Fruit fly (Drosophila melanogaster) whole organism, adult: ENCODE results near the gene CG15382.

ENCODE experiments used
- CG11617 ChIP-seq: fragments of 200-800 bp; sonication (Bioruptor generic); optimal IDR thresholded peaks from 2 replicates; lab custom pipeline; 2017; ENCODE audit warnings: mild to moderate bottlenecking, missing biosample characterization, missing genetic modification reagents, missing genetic modification characterization
- CG12768 ChIP-seq: fragments of 200-800 bp; sonication (Bioruptor generic); optimal IDR thresholded peaks from 2 replicates; lab custom pipeline; 2017; ENCODE audit warnings: missing biosample characterization, missing genetic modification characterization, mild to moderate bottlenecking, moderate library complexity, missing genetic modification reagents
- CG14711 ChIP-seq: fragments of 200-800 bp; sonication (Bioruptor generic); optimal IDR thresholded peaks from 2 replicates; lab custom pipeline; 2018; ENCODE audit warnings: missing biosample characterization, mild to moderate bottlenecking, missing genetic modification characterization, moderate library complexity
- CG1620 ChIP-seq: fragments of 200-800 bp; sonication (Bioruptor generic); optimal IDR thresholded peaks from 2 replicates; lab custom pipeline; 2016; ENCODE audit warnings: missing biosample characterization, missing genetic modification characterization
- CG33017 ChIP-seq: fragments of 200-800 bp; sonication (Bioruptor generic); optimal IDR thresholded peaks from 2 replicates; lab custom pipeline; 2018; ENCODE audit warnings: missing biosample characterization, mild to moderate bottlenecking, missing genetic modification characterization, moderate library complexity
- CG5204 ChIP-seq: fragments of 200-800 bp; sonication (Bioruptor generic); optimal IDR thresholded peaks from 2 replicates; lab custom pipeline; 2016; ENCODE audit warnings: missing biosample characterization, missing genetic modification characterization
- CG7045 ChIP-seq: fragments of 200-800 bp; sonication (Bioruptor generic); optimal IDR thresholded peaks from 2 replicates; lab custom pipeline; 2017; ENCODE audit warnings: missing biosample characterization, mild to moderate bottlenecking, missing genetic modification characterization
- CG7101 ChIP-seq: fragments of 200-800 bp; sonication (Bioruptor generic); optimal IDR thresholded peaks from 2 replicates; lab custom pipeline; 2018; ENCODE audit warnings: missing biosample characterization, mild to moderate bottlenecking, missing genetic modification characterization, moderate library complexity
- Clk ChIP-seq: fragments of 200-800 bp; sonication (Bioruptor generic); optimal IDR thresholded peaks from 2 replicates; lab custom pipeline; 2017; ENCODE audit warnings: missing biosample characterization, missing genetic modification characterization
- Crg-1 ChIP-seq: fragments of 200-800 bp; sonication (Bioruptor generic); optimal IDR thresholded peaks from 2 replicates; lab custom pipeline; 2016; ENCODE audit warnings: missing biosample characterization, missing genetic modification characterization
- Hr96 ChIP-seq: fragments of 200-800 bp; sonication (Bioruptor generic); optimal IDR thresholded peaks from 2 replicates; lab custom pipeline; 2016; ENCODE audit warnings: missing biosample characterization, missing genetic modification characterization
- Mnt ChIP-seq: fragments of 200-800 bp; sonication (Bioruptor generic); optimal IDR thresholded peaks from 2 replicates; lab custom pipeline; 2016; ENCODE audit warnings: missing biosample characterization, mild to moderate bottlenecking, missing genetic modification characterization
- bab1 ChIP-seq: fragments of 200-800 bp; sonication (Bioruptor generic); optimal IDR thresholded peaks from 3 replicates; lab custom pipeline; 2019; ENCODE audit warnings: missing biosample characterization, mild to moderate bottlenecking, missing genetic modification characterization, moderate library complexity
- cic ChIP-seq: fragments of 200-800 bp; sonication (Bioruptor generic); optimal IDR thresholded peaks from 2 replicates; lab custom pipeline; 2017; ENCODE audit warnings: missing biosample characterization, mild to moderate bottlenecking, missing genetic modification characterization, moderate library complexity
- cnc ChIP-seq, 2 experiments: fragments of >200 bp; optimal IDR thresholded peaks; 2 replicates each; lab custom pipeline; 2017
- kay ChIP-seq: fragments of 200-800 bp; sonication (Bioruptor generic); peaks from one replicate; lab custom pipeline; 2016; ENCODE audit warnings: missing biosample characterization, missing genetic modification characterization, borderline replicate concordance
- ovo ChIP-seq: fragments of 200-800 bp; sonication (Bioruptor generic); optimal IDR thresholded peaks from 2 replicates; lab custom pipeline; 2016; ENCODE audit warnings: missing biosample characterization, missing genetic modification characterization
- pad ChIP-seq: fragments of 200-800 bp; sonication (Bioruptor generic); optimal IDR thresholded peaks from 3 replicates; lab custom pipeline; 2017; ENCODE audit warnings: missing biosample characterization, missing genetic modification characterization, mild to moderate bottlenecking, moderate library complexity, missing genetic modification reagents
- tj ChIP-seq: fragments of 200-800 bp; sonication (Bioruptor generic); optimal IDR thresholded peaks from 3 replicates; lab custom pipeline; 2017; ENCODE audit warnings: missing biosample characterization, mild to moderate bottlenecking, missing genetic modification characterization, moderate library complexity
- toe ChIP-seq: fragments of 200-800 bp; sonication (Bioruptor generic); optimal IDR thresholded peaks from 2 replicates; lab custom pipeline; 2016; ENCODE audit warnings: missing biosample characterization, missing genetic modification characterization

Gene CG15382

DNA sequence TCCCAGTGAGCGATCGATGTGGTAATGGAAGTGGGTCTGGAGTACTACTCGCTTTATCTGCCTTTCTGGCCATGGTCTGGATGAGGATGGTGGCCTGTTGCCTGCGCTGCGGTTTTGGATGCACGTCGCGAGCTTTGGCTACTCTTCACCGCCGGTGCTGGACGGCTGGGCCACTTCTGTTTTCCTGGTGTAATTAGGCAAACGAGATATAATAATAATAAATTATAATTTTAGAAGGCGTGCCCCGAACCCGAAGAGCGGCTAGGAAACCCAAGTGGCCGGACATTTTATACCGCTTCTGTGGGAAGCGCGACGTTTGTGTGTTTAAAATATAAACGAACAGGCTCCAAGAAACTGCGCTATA is 43.9 kb downstream of the CG15382 start:
- TF ChIP-seq Hr96 (GFP tag; lab: Kevin White, UChicago), result no peak
- no peak for TF ChIP-seq Crg-1 (GFP tag; lab: Kevin White, UChicago)
- no peak for TF ChIP-seq ovo (GFP tag; lab: Kevin White, UChicago)
- TF ChIP-seq bab1 (GFP tag; lab: Kevin White, UChicago), result no peak
- no peak for TF ChIP-seq cic (GFP tag; lab: Kevin White, UChicago)
- TF ChIP-seq cnc (optimal IDR thresholded peaks at IDR 0.05; lab: Kevin White, UChicago), result no peak
- no peak for TF ChIP-seq CG5204
- no peak for TF ChIP-seq pad
- TF ChIP-seq kay, result no peak
- no peak for TF ChIP-seq CG14711 (tag; lab: Kevin White, UChicago)
- no peak for TF ChIP-seq CG33017 (tag; lab: Kevin White, UChicago)
- TF ChIP-seq tj, result no peak
- no peak for TF ChIP-seq toe (GFP tag; lab: Kevin White, UChicago)
- no peak for TF ChIP-seq CG12768 (GFP tag; lab: Kevin White, UChicago)
- no peak for TF ChIP-seq CG7045 (GFP tag; lab: Kevin White, UChicago)
- TF ChIP-seq Clk (GFP tag; lab: Kevin White, UChicago), result no peak
- no peak for TF ChIP-seq CG1620
- TF ChIP-seq CG7101, result no peak
- TF ChIP-seq CG11617, result no peak
- no peak for TF ChIP-seq Mnt (GFP tag; lab: Kevin White, UChicago)

DNA sequence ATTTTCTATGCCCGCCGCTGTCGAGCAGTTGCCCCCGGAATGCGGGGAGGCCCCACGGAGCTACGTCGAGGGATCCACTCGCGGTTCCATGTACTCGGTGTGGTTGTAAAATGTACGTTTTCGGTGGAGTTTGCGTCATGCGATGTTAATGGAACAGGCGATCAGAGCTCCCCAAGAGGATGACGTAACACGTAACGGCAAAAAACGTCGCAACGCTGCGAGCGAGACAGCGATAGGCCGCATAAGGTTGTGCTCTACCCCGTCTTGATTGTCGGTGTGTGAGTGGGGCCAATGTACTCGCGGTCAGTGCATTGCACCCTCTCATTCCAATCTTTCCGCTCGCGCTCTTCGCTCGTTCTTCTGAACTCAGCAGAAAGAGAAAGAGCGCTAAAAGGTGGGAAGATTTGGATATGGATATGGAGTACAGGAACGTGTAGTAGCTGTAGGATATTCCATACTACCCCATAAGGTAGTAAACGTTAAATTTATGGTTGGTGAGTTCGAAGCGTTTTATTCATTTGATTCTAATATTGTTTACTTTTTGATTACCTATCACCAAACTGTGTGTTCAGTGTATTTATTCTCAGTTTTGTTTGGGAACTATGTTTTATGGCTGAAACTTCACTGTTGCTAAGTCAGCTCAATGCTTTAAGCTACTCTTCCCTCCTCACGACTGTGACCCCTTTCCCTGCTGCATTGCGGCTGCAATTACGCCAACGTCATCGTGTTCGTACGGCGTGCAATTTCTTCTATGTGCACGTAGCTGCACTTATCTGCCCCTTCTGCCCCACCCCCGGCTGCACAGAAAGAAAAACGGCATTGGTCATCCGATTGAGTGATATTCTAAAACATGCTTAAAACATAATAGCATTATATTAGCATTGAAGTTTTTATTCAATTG is 44.8 kb downstream of the CG15382 start:
- TF ChIP-seq CG14711 (tag; lab: Kevin White, UChicago) (peak; percentile 23), cnc (optimal IDR thresholded peaks at IDR 0.05; lab: Kevin White, UChicago) (peak; percentile 51 to 63), pad (peak; percentile 97), CG7101 (no peak), Mnt (GFP tag; lab: Kevin White, UChicago) (peak; percentile 68), Hr96 (GFP tag; lab: Kevin White, UChicago) (peak; percentile 71), CG5204 (no peak), kay (no peak), Clk (GFP tag; lab: Kevin White, UChicago) (peak; percentile 14), Crg-1 (GFP tag; lab: Kevin White, UChicago) (no peak), ovo (GFP tag; lab: Kevin White, UChicago) (peak; percentile 99), tj (peak; percentile 97), bab1 (GFP tag; lab: Kevin White, UChicago) (peak; percentile 18), CG7045 (GFP tag; lab: Kevin White, UChicago) (no peak), CG12768 (GFP tag; lab: Kevin White, UChicago) (peak; percentile 59), cic (GFP tag; lab: Kevin White, UChicago) (peak; percentile 86), CG33017 (tag; lab: Kevin White, UChicago) (peak; percentile 6), toe (GFP tag; lab: Kevin White, UChicago) (no peak), CG1620 (no peak)

DNA sequence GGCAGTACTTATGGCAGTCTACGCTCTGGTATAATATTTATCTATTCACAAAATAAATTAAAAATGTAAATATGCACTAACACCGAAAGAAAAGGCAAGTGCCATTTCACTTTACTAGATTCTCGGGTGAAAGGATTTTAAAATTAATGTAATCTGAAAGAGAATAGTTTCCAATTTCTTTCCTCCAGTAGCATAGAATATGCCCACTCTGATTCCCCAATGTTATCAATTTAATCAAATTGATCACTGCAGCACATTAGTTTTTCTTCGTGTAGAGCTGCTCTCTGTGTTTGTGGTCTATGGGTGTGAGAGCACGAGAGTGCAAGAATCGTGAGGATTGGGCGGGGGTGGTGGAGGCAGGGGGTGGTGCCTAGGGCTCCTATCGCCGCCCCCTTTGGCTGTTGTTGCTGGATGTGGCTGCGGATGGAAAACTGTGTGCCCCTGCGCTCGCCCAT is 45.6 kb downstream of the CG15382 start:
- TF ChIP-seq ovo (GFP tag; lab: Kevin White, UChicago) (peak; percentile 90), bab1 (GFP tag; lab: Kevin White, UChicago) (peak; percentile 85), CG7045 (GFP tag; lab: Kevin White, UChicago) (peak; percentile 96), toe (GFP tag; lab: Kevin White, UChicago) (peak; percentile 97), Clk (GFP tag; lab: Kevin White, UChicago) (peak; percentile 89), CG33017 (tag; lab: Kevin White, UChicago) (peak; percentile 94), Crg-1 (GFP tag; lab: Kevin White, UChicago) (peak; percentile 91), Hr96 (GFP tag; lab: Kevin White, UChicago) (peak; percentile 88), kay (peak; percentile 97), CG1620 (peak; percentile 86), CG14711 (tag; lab: Kevin White, UChicago) (peak; percentile 88), CG12768 (GFP tag; lab: Kevin White, UChicago) (peak; percentile 97), CG7101 (peak; percentile 93), CG5204 (peak; percentile 96), CG11617 (peak; percentile 96), pad (peak; percentile 75), Mnt (GFP tag; lab: Kevin White, UChicago) (peak; percentile 65), cnc (optimal IDR thresholded peaks at IDR 0.05; lab: Kevin White, UChicago) (no peak), cic (GFP tag; lab: Kevin White, UChicago) (peak; percentile 69), tj (no peak)

DNA sequence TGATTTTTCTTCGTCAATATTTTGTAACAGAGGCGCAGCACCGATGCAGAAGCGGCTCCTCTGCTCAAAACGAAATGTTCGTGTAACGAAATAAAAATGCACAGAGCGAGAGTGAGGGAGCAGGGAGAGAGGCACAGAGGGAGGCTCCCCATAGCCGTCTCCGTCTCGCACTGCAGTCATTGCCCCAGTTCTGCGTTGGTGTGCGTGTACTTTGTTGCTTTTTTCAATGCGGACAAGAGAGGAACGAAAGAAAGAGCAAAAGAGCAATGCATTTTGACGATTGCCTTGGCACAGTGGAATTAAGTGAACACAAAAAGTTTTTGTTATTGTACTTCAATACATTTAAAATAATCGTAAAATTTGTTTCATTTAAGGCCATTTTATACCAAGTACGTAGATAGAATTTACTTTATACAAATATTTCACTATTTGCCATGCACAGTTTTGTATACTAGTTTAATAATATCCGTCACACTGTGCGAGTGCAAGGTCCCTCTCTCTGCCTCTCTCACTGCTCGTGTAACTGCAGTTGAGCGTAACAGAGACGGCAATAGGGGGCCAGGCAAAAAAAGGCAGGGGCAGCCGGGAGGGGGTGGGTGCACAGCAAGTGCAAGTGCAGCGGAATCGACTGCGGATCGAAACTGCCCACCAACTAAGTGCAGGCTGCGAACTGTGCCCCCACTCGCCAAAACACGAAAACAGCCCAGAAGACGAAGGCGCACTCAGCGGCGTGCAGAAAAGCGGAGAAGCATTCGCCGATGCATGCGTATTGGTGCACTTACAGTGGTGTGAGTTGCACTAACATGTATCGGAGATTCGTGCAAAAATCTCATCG is 46.7 kb downstream of the CG15382 start:
- TF ChIP-seq CG33017 (tag; lab: Kevin White, UChicago) (peak; percentile 100), kay (peak; percentile 97), CG11617 (peak; percentile 100), ovo (GFP tag; lab: Kevin White, UChicago) (peak; percentile 88), CG5204 (peak; percentile 100), Crg-1 (GFP tag; lab: Kevin White, UChicago) (peak; percentile 99), cnc (optimal IDR thresholded peaks at IDR 0.05; lab: Kevin White, UChicago) (no peak), CG7101 (peak; percentile 100), pad (peak; percentile 89), CG7045 (GFP tag; lab: Kevin White, UChicago) (peak; percentile 99), CG1620 (peak; percentile 99), Mnt (GFP tag; lab: Kevin White, UChicago) (peak; percentile 96), CG14711 (tag; lab: Kevin White, UChicago) (peak; percentile 99), Hr96 (GFP tag; lab: Kevin White, UChicago) (peak; percentile 99), CG12768 (GFP tag; lab: Kevin White, UChicago) (peak; percentile 100), bab1 (GFP tag; lab: Kevin White, UChicago) (peak; percentile 100), Clk (GFP tag; lab: Kevin White, UChicago) (peak; percentile 99), toe (GFP tag; lab: Kevin White, UChicago) (peak; percentile 99), cic (GFP tag; lab: Kevin White, UChicago) (peak; percentile 95), tj (peak; percentile 100)
